Worm (Caenorhabditis elegans): ENCODE data around the gene F54H12.5.

Gene F54H12.5

DNA sequence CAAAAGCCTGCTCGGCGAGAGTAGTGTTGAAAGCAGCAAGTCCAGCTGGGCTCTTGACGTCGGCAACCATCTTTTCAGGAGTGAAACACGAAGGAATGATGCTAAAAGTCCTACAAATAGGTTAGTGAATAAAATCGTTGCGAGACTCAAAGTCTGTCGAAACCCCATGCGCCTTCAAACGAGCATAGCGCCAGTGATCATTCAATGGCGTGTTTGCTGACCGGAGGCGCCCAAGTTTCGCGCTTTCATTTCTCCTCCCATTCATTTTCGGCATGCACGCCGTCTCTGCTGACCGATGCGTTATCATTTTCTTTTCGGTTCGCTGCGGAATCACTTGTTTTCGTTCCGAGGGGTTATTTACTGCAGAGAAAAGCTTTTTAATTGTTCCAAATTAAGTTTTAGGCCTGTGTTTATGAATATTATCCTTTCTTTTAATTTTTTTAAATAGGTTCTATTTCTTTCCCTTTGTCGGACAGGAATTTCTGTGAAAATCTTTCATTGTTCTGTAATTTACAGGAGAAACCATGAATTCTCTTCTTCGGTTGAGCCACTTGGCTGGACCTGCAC, 1.3 kb upstream of the F54H12.5 start, which contains the start of the genes eef-1B.1 and aco-2:
eef-1B.1 (minus strand) TSS at position 186 of the 567 bp plus-strand sequence.
aco-2 (plus strand) TSS at position 517 of the 567 bp plus-strand sequence.
- TF ChIP-seq nhr-84 (tag; optimal IDR thresholded peaks at IDR 0.05) (no peak), lin-35 (GFP tag; optimal IDR thresholded peaks at IDR 0.05) (peak; percentile 94 to 95), nhr-76 (tag; optimal IDR thresholded peaks at IDR 0.05) (no peak), fkh-4 (tag; optimal IDR thresholded peaks at IDR 0.05; ENCODE audit: borderline replicate concordance) (peak; percentile 26), lin-15B (tag; optimal IDR thresholded peaks at IDR 0.05) (peak; percentile 84), elt-2 (tag; optimal IDR thresholded peaks at IDR 0.05) (peak; percentile 74), lir-3 (tag; optimal IDR thresholded peaks at IDR 0.05; ENCODE audit: poor library complexity) (peak; percentile 63), nhr-85 (tag) (peak; percentile 97), efl-3 (GFP tag; optimal IDR thresholded peaks at IDR 0.05) (no peak), xbp-1 (tag; optimal IDR thresholded peaks at IDR 0.05) (peak; percentile 92), aha-1 (tag; optimal IDR thresholded peaks at IDR 0.05) (peak; percentile 62), nhr-237 (tag; optimal IDR thresholded peaks at IDR 0.05) (peak; percentile 39), ceh-90 (tag; optimal IDR thresholded peaks at IDR 0.05) (no peak), swsn-7 (tag; optimal IDR thresholded peaks at IDR 0.05) (peak; percentile 95), unc-130 (tag; optimal IDR thresholded peaks at IDR 0.05) (peak; percentile 98), tbx-2 (tag; optimal IDR thresholded peaks at IDR 0.05) (peak; percentile 95), mep-1 (tag; optimal IDR thresholded peaks at IDR 0.05) (peak; percentile 91), zag-1 (tag; optimal IDR thresholded peaks at IDR 0.05) (peak; percentile 2), nhr-47 (tag; optimal IDR thresholded peaks at IDR 0.05) (peak; percentile 96), nhr-12 (tag; optimal IDR thresholded peaks at IDR 0.05) (no peak), jun-1 (tag; optimal IDR thresholded peaks at IDR 0.05) (peak; percentile 89), fkh-8 (tag; optimal IDR thresholded peaks at IDR 0.05) (peak; percentile 89), rnt-1 (tag; optimal IDR thresholded peaks at IDR 0.05) (peak; percentile 95), nhr-28 (tag; optimal IDR thresholded peaks at IDR 0.05) (no peak), ceh-8 (GFP tag; optimal IDR thresholded peaks at IDR 0.05) (peak; percentile 64), ceh-88 (GFP tag; IDR thresholded peaks at IDR 0.05) (peak; percentile 62), pag-3 (tag; optimal IDR thresholded peaks at IDR 0.05; ENCODE audit: borderline replicate concordance, insufficient read depth) (no peak), mab-9 (GFP tag; IDR thresholded peaks at IDR 0.05) (peak; percentile 90), ceh-82 (tag; optimal IDR thresholded peaks at IDR 0.05) (peak; percentile 88 to 95 (median 91)), lin-14 (GFP tag; optimal IDR thresholded peaks at IDR 0.05) (peak; percentile 95), lsy-2 (tag; optimal IDR thresholded peaks at IDR 0.05) (peak; percentile 94 to 96), ama-1 (optimal IDR thresholded peaks at IDR 0.05) (peak; percentile 53), lin-13 (GFP tag; optimal IDR thresholded peaks at IDR 0.05) (peak; percentile 96), unc-62 (GFP tag; optimal IDR thresholded peaks at IDR 0.05) (no peak), ces-1 (GFP tag; optimal IDR thresholded peaks at IDR 0.05) (no peak), tlp-1 (tag; optimal IDR thresholded peaks at IDR 0.05) (no peak), lin-39 (tag; optimal IDR thresholded peaks at IDR 0.05) (peak; percentile 69), isw-1 (GFP tag; IDR thresholded peaks at IDR 0.05) (peak; percentile 89), mdl-1 (tag; optimal IDR thresholded peaks at IDR 0.05) (peak in 1 of 2 experiments; percentile 93), hlh-17 (GFP tag; optimal IDR thresholded peaks at IDR 0.05; ENCODE audit: borderline replicate concordance) (no peak), nhr-71 (tag; optimal IDR thresholded peaks at IDR 0.05) (peak; percentile 96), C34B4.2 (tag; optimal IDR thresholded peaks at IDR 0.05) (no peak), fkh-10 (GFP tag; optimal IDR thresholded peaks at IDR 0.05) (peak; percentile 43), elt-3 (tag; optimal IDR thresholded peaks at IDR 0.05) (peak in 5 of 6 experiments; percentile 53 to 97 (median 75)), irx-1 (tag; optimal IDR thresholded peaks at IDR 0.05) (peak; percentile 78), aly-2 (tag; optimal IDR thresholded peaks at IDR 0.05) (peak; percentile 38), zip-4 (GFP tag; optimal IDR thresholded peaks at IDR 0.05) (peak; percentile 83), dsc-1 (tag; optimal IDR thresholded peaks at IDR 0.05) (peak; percentile 98), efl-1 (optimal IDR thresholded peaks at IDR 0.05) (peak; percentile 91 to 93), efl-1 (GFP tag; optimal IDR thresholded peaks at IDR 0.05 in 1 of 2) (peak; percentile 83 to 98), alr-1 (tag; optimal IDR thresholded peaks at IDR 0.05; ENCODE audit: borderline replicate concordance) (no peak), unc-30 (tag; optimal IDR thresholded peaks at IDR 0.05) (no peak)
